Fruit fly (Drosophila melanogaster) whole organism, embryonic: ENCODE measurements around the gene Pdhb.

Source experiments
- Asciz ChIP-seq: fragments of 200-800 bp; sonication (Bioruptor generic); optimal IDR thresholded peaks from 2 replicates; lab custom pipeline; 2017; ENCODE audit warnings: missing biosample characterization, mild to moderate bottlenecking, missing genetic modification characterization, missing genetic modification reagents
- Bdp1 ChIP-seq: fragments of 200-800 bp; sonication (Bioruptor generic); optimal IDR thresholded peaks from 3 replicates; lab custom pipeline; 2016; ENCODE audit warnings: missing biosample characterization, missing genetic modification characterization
- CG10366 ChIP-seq: fragments of 200-800 bp; sonication (Bioruptor generic); IDR thresholded peaks from 2 replicates; pipeline ENCODE4 v1.3.6; 2022; ENCODE audit warnings: missing biosample characterization, missing genetic modification characterization
- CG10565 ChIP-seq: fragments of 200-800 bp; sonication (Bioruptor generic); optimal IDR thresholded peaks from 3 replicates; lab custom pipeline; 2016; ENCODE audit warnings: missing biosample characterization, mild to moderate bottlenecking, missing genetic modification characterization
- CG10959 ChIP-seq: fragments of 200-800 bp; sonication (Bioruptor generic); IDR thresholded peaks from 2 replicates; pipeline ENCODE4 v1.3.6; 2022; ENCODE audit warnings: missing biosample characterization, missing genetic modification characterization
- CG11723 ChIP-seq: fragments of 200-800 bp; sonication (Bioruptor generic); optimal IDR thresholded peaks from 2 replicates; lab custom pipeline; 2017; ENCODE audit warnings: missing biosample characterization, mild to moderate bottlenecking, missing genetic modification characterization
- CG12071 ChIP-seq: fragments of 200-800 bp; sonication (Bioruptor generic); optimal IDR thresholded peaks from 3 replicates; lab custom pipeline; 2018; ENCODE audit warnings: missing biosample characterization, mild to moderate bottlenecking, missing genetic modification characterization
- CG12236 ChIP-seq: fragments of 200-800 bp; sonication (Bioruptor generic); optimal IDR thresholded peaks from 2 replicates; lab custom pipeline; 2016; ENCODE audit warnings: missing biosample characterization, missing genetic modification characterization
- CG13287 ChIP-seq: fragments of 200-800 bp; sonication (Bioruptor generic); IDR thresholded peaks from 2 replicates; pipeline ENCODE4 v1.3.6; 2022; ENCODE audit warnings: missing biosample characterization, missing genetic modification characterization; ENCODE audit not compliant: partially characterized antibody
- CG1529 ChIP-seq: fragments of 200-800 bp; sonication (Bioruptor generic); optimal IDR thresholded peaks from 3 replicates; lab custom pipeline; 2018; ENCODE audit warnings: missing biosample characterization, missing genetic modification characterization
- CG15514 ChIP-seq: fragments of 200-800 bp; sonication (Bioruptor generic); optimal IDR thresholded peaks from 3 replicates; lab custom pipeline; 2017; ENCODE audit warnings: missing biosample characterization, missing genetic modification characterization, mild to moderate bottlenecking, moderate library complexity, missing genetic modification reagents
- CG1602 ChIP-seq: fragments of 200-800 bp; sonication (Bioruptor generic); optimal IDR thresholded peaks from 3 replicates; lab custom pipeline; 2016; ENCODE audit warnings: missing biosample characterization, missing genetic modification characterization
- CG17359 ChIP-seq: fragments of 200-800 bp; sonication (Bioruptor generic); optimal IDR thresholded peaks from 3 replicates; lab custom pipeline; 2018; ENCODE audit warnings: missing biosample characterization, mild to moderate bottlenecking, missing genetic modification characterization, moderate library complexity
- CG17612 ChIP-seq: fragments of 200-800 bp; sonication (Bioruptor generic); IDR thresholded peaks from 2 replicates; pipeline ENCODE4 v1.3.6; 2022; ENCODE audit warnings: missing biosample characterization, missing genetic modification characterization
- CG17912 ChIP-seq: fragments of 200-800 bp; sonication (Bioruptor generic); optimal IDR thresholded peaks from 2 replicates; lab custom pipeline; 2018; ENCODE audit warnings: missing biosample characterization, mild to moderate bottlenecking, missing genetic modification characterization
- CG18476 ChIP-seq: fragments of 200-800 bp; sonication (Bioruptor generic); optimal IDR thresholded peaks from 2 replicates; lab custom pipeline; 2016; ENCODE audit warnings: missing biosample characterization, mild to moderate bottlenecking, missing genetic modification characterization
- CG18599 ChIP-seq: fragments of 200-800 bp; sonication (Bioruptor generic); optimal IDR thresholded peaks from 3 replicates; lab custom pipeline; 2017; ENCODE audit warnings: missing biosample characterization, missing genetic modification characterization, mild to moderate bottlenecking, moderate library complexity, missing genetic modification reagents
- CG18764 ChIP-seq: fragments of 200-800 bp; sonication (Bioruptor generic); optimal IDR thresholded peaks from 3 replicates; lab custom pipeline; 2016; ENCODE audit warnings: missing biosample characterization, missing genetic modification characterization
- CG2889 ChIP-seq: fragments of 200-800 bp; sonication (Bioruptor generic); IDR thresholded peaks from 3 replicates; pipeline ENCODE4 v1.3.6; 2022; ENCODE audit warnings: missing biosample characterization, missing genetic modification characterization
- CG3163 ChIP-seq: fragments of 200-800 bp; sonication (Bioruptor generic); optimal IDR thresholded peaks from 3 replicates; lab custom pipeline; 2016; ENCODE audit warnings: missing biosample characterization, missing genetic modification characterization
- CG34422 ChIP-seq: fragments of 200-800 bp; sonication (Bioruptor generic); IDR thresholded peaks from 3 replicates; pipeline ENCODE4 v1.3.6; 2022; ENCODE audit warnings: missing biosample characterization, missing genetic modification characterization
- CG3726 ChIP-seq: fragments of 200-800 bp; sonication (Bioruptor generic); IDR thresholded peaks from 3 replicates; pipeline ENCODE4, ENCODE4 v1.3.6; 2022; ENCODE audit warnings: missing biosample characterization, missing genetic modification characterization
- CG3838 ChIP-seq: fragments of 200-800 bp; sonication (Bioruptor generic); optimal IDR thresholded peaks from 3 replicates; lab custom pipeline; 2016; ENCODE audit warnings: missing biosample characterization, missing genetic modification characterization
- CG6175 ChIP-seq: fragments of 200-800 bp; sonication (Bioruptor generic); IDR thresholded peaks from 3 replicates; pipeline ENCODE4 v1.3.6; 2022; ENCODE audit warnings: missing biosample characterization, missing genetic modification characterization
- E2f1 ChIP-seq: fragments of 200-800 bp; sonication (Bioruptor generic); IDR thresholded peaks from 2 replicates; pipeline ENCODE4 v1.3.6; 2022; ENCODE audit warnings: missing biosample characterization, missing genetic modification characterization
- Jarid2 ChIP-seq: fragments of 200-800 bp; sonication (Bioruptor generic); optimal IDR thresholded peaks from 3 replicates; lab custom pipeline; 2017; ENCODE audit warnings: mild to moderate bottlenecking, missing biosample characterization, missing genetic modification reagents, missing genetic modification characterization
- MTF-1 ChIP-seq: fragments of 200-800 bp; sonication (Bioruptor generic); optimal IDR thresholded peaks from 2 replicates; lab custom pipeline; 2018; ENCODE audit warnings: missing biosample characterization, mild to moderate bottlenecking, missing genetic modification characterization, borderline replicate concordance
- Myb ChIP-seq: fragments of 200-800 bp; sonication (Bioruptor generic); optimal IDR thresholded peaks from 2 replicates; lab custom pipeline; 2016; ENCODE audit warnings: missing biosample characterization, missing genetic modification characterization
- Nf-YC ChIP-seq: fragments of 200-800 bp; optimal IDR thresholded peaks from 3 replicates; lab custom pipeline; 2019; ENCODE audit warnings: missing biosample characterization, mild to moderate bottlenecking, missing genetic modification characterization, moderate library complexity
- Xrp1 ChIP-seq: fragments of 200-800 bp; sonication (Bioruptor generic); IDR thresholded peaks from 2 replicates; pipeline ENCODE4 v1.3.6; 2022; ENCODE audit warnings: missing biosample characterization, missing genetic modification characterization
- al ChIP-seq: fragments of 200-800 bp; sonication (Bioruptor generic); IDR thresholded peaks from 2 replicates; pipeline ENCODE4 v1.3.6; 2022; ENCODE audit warnings: missing biosample characterization, missing genetic modification characterization
- cad ChIP-seq: fragments of >200 bp; optimal IDR thresholded peaks from 2 replicates; lab custom pipeline; 2017; ENCODE audit warnings: missing biosample characterization, missing genetic modification characterization
- crc ChIP-seq: fragments of 200-800 bp; sonication (Bioruptor generic); optimal IDR thresholded peaks from 2 replicates; lab custom pipeline; 2016; ENCODE audit warnings: missing biosample characterization, missing genetic modification characterization
- crol ChIP-seq: fragments of 200-800 bp; sonication (Bioruptor generic); IDR thresholded peaks from 2 replicates; pipeline ENCODE4 v1.3.6; 2022; ENCODE audit warnings: missing biosample characterization, missing genetic modification characterization
- ftz-f1 ChIP-seq: fragments of 200-800 bp; sonication (Bioruptor generic); optimal IDR thresholded peaks from 2 replicates; lab custom pipeline; 2016; ENCODE audit warnings: missing biosample characterization, missing genetic modification characterization
- ham ChIP-seq: fragments of 200-800 bp; sonication (Bioruptor generic); IDR thresholded peaks from 2 replicates; pipeline ENCODE4 v1.3.6; 2022; ENCODE audit warnings: missing biosample characterization, missing genetic modification characterization
- hth ChIP-seq: fragments of >200 bp; optimal IDR thresholded peaks from 2 replicates; lab custom pipeline; 2017; ENCODE audit warnings: inconsistent platforms
- kah ChIP-seq: fragments of 200-800 bp; sonication (Bioruptor generic); optimal IDR thresholded peaks from 2 replicates; lab custom pipeline; 2018; ENCODE audit warnings: missing biosample characterization, mild to moderate bottlenecking, missing genetic modification characterization
- kay ChIP-seq: fragments of 200-800 bp; sonication (Bioruptor generic); optimal IDR thresholded peaks from 2 replicates; lab custom pipeline; 2016; ENCODE audit warnings: missing biosample characterization, missing genetic modification characterization
- klu ChIP-seq: fragments of 200-800 bp; sonication (Bioruptor generic); IDR thresholded peaks from 2 replicates; pipeline ENCODE4 v1.3.6; 2022; ENCODE audit warnings: missing biosample characterization, missing genetic modification characterization
- pan ChIP-seq, 4 experiments: fragments of >200 bp in 3 of 4; fragments of 200-800 bp in 1 of 4; sonication (Bioruptor generic) in 1 of 4; optimal IDR thresholded peaks in 3 of 4; IDR thresholded peaks in 1 of 4; 2 replicates each; pipeline versions ENCODE4 v1.3.6 to Lab custom; 2017 to 2022; ENCODE audit warnings: missing biosample characterization in 2 of 4, missing genetic modification characterization in 2 of 4, mixed read lengths in 1 of 4
- pfk ChIP-seq: fragments of 200-800 bp; sonication (Bioruptor generic); optimal IDR thresholded peaks from 2 replicates; lab custom pipeline; 2018; ENCODE audit warnings: missing biosample characterization, mild to moderate bottlenecking, missing genetic modification characterization, moderate library complexity
- phol ChIP-seq: fragments of 200-800 bp; sonication (Bioruptor generic); optimal IDR thresholded peaks from 3 replicates; lab custom pipeline; 2018; ENCODE audit warnings: missing biosample characterization, mild to moderate bottlenecking, missing genetic modification characterization, moderate library complexity
- pita ChIP-seq: fragments of 200-800 bp; sonication (Bioruptor generic); optimal IDR thresholded peaks from 2 replicates; lab custom pipeline; 2017; ENCODE audit warnings: missing biosample characterization, mild to moderate bottlenecking, missing genetic modification characterization
- sd ChIP-seq: fragments of 200-800 bp; sonication (Bioruptor generic); optimal IDR thresholded peaks from 3 replicates; lab custom pipeline; 2018; ENCODE audit warnings: missing biosample characterization, mild to moderate bottlenecking, missing genetic modification characterization, moderate library complexity
- vfl ChIP-seq: fragments of 200-800 bp; sonication (Bioruptor generic); optimal IDR thresholded peaks from 2 replicates; lab custom pipeline; 2016; ENCODE audit warnings: missing biosample characterization, missing genetic modification characterization
- zen ChIP-seq: fragments of 200-800 bp; sonication (Bioruptor generic); optimal IDR thresholded peaks from 3 replicates; lab custom pipeline; 2018; ENCODE audit warnings: missing biosample characterization, mild to moderate bottlenecking, missing genetic modification characterization, moderate library complexity
- zen2 ChIP-seq: fragments of 200-800 bp; sonication (Bioruptor generic); IDR thresholded peaks from 3 replicates; pipeline ENCODE4 v1.3.6; 2022; ENCODE audit warnings: missing biosample characterization, missing genetic modification characterization; ENCODE audit not compliant: partially characterized antibody

The Pdhb gene

dm6 chr3R:29122817-29123611, 10.1 kb downstream of the Pdhb start, which contains the start of the genes yem and Ctl2 (continued):
- peak; percentile 58 for TF ChIP-seq Nf-YC
- peak; percentile 100 for TF ChIP-seq sd (tag; lab: Kevin White, UChicago)
- TF ChIP-seq klu (GFP tag; lab: Robert Waterston, UW), result peak; percentile 67
- peak; percentile 65 for TF ChIP-seq CG1602 (GFP tag; lab: Kevin White, UChicago)
- TF ChIP-seq kah, result peak; percentile 22
- peak; percentile 25 for TF ChIP-seq MTF-1 (GFP tag; lab: Kevin White, UChicago)
- TF ChIP-seq kay, result peak; percentile 64
- TF ChIP-seq pan (optimal IDR thresholded peaks at IDR 0.05; lab: Kevin White, UChicago), result no peak
- peak in 1 of 2 experiments; percentile 9 for TF ChIP-seq pan (GFP tag; optimal IDR thresholded peaks at IDR 0.05 in 1 of 2, IDR thresholded peaks at IDR 0.05 in 1 of 2)
- TF ChIP-seq CG18764 (GFP tag; lab: Kevin White, UChicago), result peak; percentile 43
- peak; percentile 11 for TF ChIP-seq CG17359
- TF ChIP-seq zen2 (GFP tag; lab: Robert Waterston, UW), result no peak
- peak; percentile 40 for TF ChIP-seq pfk (GFP tag; lab: Kevin White, UChicago)
- peak; percentile 75 for TF ChIP-seq phol
- peak; percentile 46 for TF ChIP-seq ftz-f1
- TF ChIP-seq E2f1 (GFP tag; lab: Robert Waterston, UW), result peak; percentile 39
- peak; percentile 76 for TF ChIP-seq CG18476 (GFP tag; lab: Kevin White, UChicago)
- TF ChIP-seq CG2889, result no peak; the same call in 2 of the 3 replicates
- peak; percentile 68 for TF ChIP-seq CG34422
- no peak for TF ChIP-seq CG17912 (GFP tag; lab: Kevin White, UChicago)
- no peak; the same call in 2 of the 3 replicates for TF ChIP-seq CG3726 (GFP tag; lab: Robert Waterston, UW)
- peak; percentile 63 for TF ChIP-seq CG3838
- TF ChIP-seq hth, result no peak
- no peak; the same call in 1 of the 2 replicates for TF ChIP-seq ham
- no peak for TF ChIP-seq cad (GFP tag; lab: Kevin White, UChicago)
- peak; percentile 48 for TF ChIP-seq CG10366 (GFP tag; lab: Robert Waterston, UW)
- TF ChIP-seq Myb (GFP tag; lab: Kevin White, UChicago), result peak; percentile 78
- TF ChIP-seq CG10959, result peak; percentile 22; the same call in 1 of the 2 replicates
- TF ChIP-seq CG10565 (GFP tag; lab: Kevin White, UChicago), result no peak
- TF ChIP-seq Asciz (GFP tag; lab: Kevin White, UChicago), result no peak
- TF ChIP-seq CG17612 (GFP tag; lab: Robert Waterston, UW), result peak; percentile 32; the same call in 1 of the 2 replicates
- TF ChIP-seq CG12236 (GFP tag; lab: Kevin White, UChicago), result peak; percentile 46
- peak; percentile 69 for TF ChIP-seq Bdp1 (GFP tag; lab: Kevin White, UChicago)
- TF ChIP-seq CG18599, result peak; percentile 69
- TF ChIP-seq CG1529 (GFP tag; lab: Kevin White, UChicago), result peak; percentile 37
- TF ChIP-seq CG3163, result peak; percentile 72
- TF ChIP-seq CG13287, result peak; percentile 14; the same call in 1 of the 2 replicates
- peak; percentile 38 for TF ChIP-seq CG12071 (GFP tag; lab: Kevin White, UChicago)
- TF ChIP-seq Xrp1 (GFP tag; lab: Robert Waterston, UW), result no peak
- peak; percentile 69; the same call in 2 of the 3 replicates for TF ChIP-seq CG6175
- TF ChIP-seq CG15514 (GFP tag; lab: Kevin White, UChicago), result peak; percentile 38
- TF ChIP-seq CG11723 (GFP tag; lab: Kevin White, UChicago), result peak; percentile 19
- TF ChIP-seq Jarid2, result peak; percentile 93
- TF ChIP-seq crol (GFP tag; lab: Robert Waterston, UW), result peak; percentile 95
- peak; percentile 3 for TF ChIP-seq pita (GFP tag; lab: Kevin White, UChicago)
- peak; percentile 50 for TF ChIP-seq vfl (GFP tag; lab: Kevin White, UChicago)
- TF ChIP-seq zen (tag; lab: Kevin White, UChicago), result peak; percentile 40
- peak; percentile 67 for TF ChIP-seq crc (GFP tag; lab: Kevin White, UChicago)
- peak; percentile 48 for TF ChIP-seq al
